Worm (Caenorhabditis elegans): ENCODE results near the gene R02C2.7.
A peak's percentile ranks its signal among the peaks of the same experiment; 100 is the strongest.

R02C2.7 gene

DNA sequence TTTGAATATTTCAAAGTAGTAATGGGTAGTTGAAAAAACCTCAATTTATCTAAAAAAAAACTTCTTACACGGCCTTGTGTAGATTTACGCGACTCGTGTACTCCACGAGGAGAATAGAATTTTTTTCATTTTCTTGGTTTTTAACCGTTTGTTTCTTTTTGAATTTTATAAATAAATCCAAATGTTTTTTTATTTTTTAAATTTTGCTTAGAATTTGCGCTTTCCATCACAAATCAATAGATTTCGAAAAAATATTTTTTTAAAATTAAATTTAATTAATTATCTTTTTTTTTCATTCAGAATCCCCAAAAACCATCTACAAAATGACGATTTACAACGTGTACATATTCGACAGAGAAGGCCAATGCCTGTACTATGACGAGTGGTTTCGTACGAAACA lies 41.1 kb downstream of the R02C2.7 start, which contains the start of gene trpp-1:
TSS of gene trpp-1 (plus strand) at position 301 of the 400 bp plus-strand sequence.
- TF ChIP-seq lir-3 (tag; optimal IDR thresholded peaks at IDR 0.05) (no peak), aha-1 (tag) (peak; percentile 15), dve-1 (tag; optimal IDR thresholded peaks at IDR 0.05; ENCODE audit: insufficient read depth) (no peak), egl-43 (GFP tag; IDR thresholded peaks at IDR 0.05) (no peak)

- TF ChIP-seq F26F4.8 (GFP tag; conservative IDR thresholded peaks at IDR 0.05) (no peak), aha-1 (tag) (no peak), nhr-111 (GFP tag; optimal IDR thresholded peaks at IDR 0.05) (no peak), set-16 (GFP tag; IDR thresholded peaks at IDR 0.05) (peak; percentile 75), R02D3.7 (tag; optimal IDR thresholded peaks at IDR 0.05) (no peak), egl-43 (GFP tag; IDR thresholded peaks at IDR 0.05) (no peak), zfp-3 (GFP tag; conservative IDR thresholded peaks at IDR 0.05) (no peak)
Observed at ce11 chrV:194760-195159, 47.7 kb downstream of the R02C2.7 start.
